Fruit fly (Drosophila melanogaster): Measurements from ENCODE around the gene Whamy.
A peak's percentile ranks its signal among the peaks of the same experiment; 100 is the strongest.

Gene Whamy

dm6 chr3R:9771519-9771972, 2.7 kb downstream of the Whamy start, which contains the start of gene CG9471 (continued):
- TF ChIP-seq Optix (GFP tag; IDR thresholded peaks at IDR 0.05) (peak; percentile 48; the same call in 1 of the 3 replicates), bab2 (GFP tag; optimal IDR thresholded peaks at IDR 0.05) (peak; percentile 87), Max (GFP tag; optimal IDR thresholded peaks at IDR 0.05) (peak; percentile 86), slou (GFP tag; optimal IDR thresholded peaks at IDR 0.05) (peak; percentile 91), CG12071 (GFP tag; optimal IDR thresholded peaks at IDR 0.05) (peak; percentile 88), CG9609 (GFP tag; optimal IDR thresholded peaks at IDR 0.05) (peak; percentile 84), CG11504 (tag; optimal IDR thresholded peaks at IDR 0.05) (peak; percentile 92), Dip2 (GFP tag; IDR thresholded peaks at IDR 0.05) (peak; percentile 25; the same call in 1 of the 2 replicates), CG8290 (GFP tag; optimal IDR thresholded peaks at IDR 0.05) (peak; percentile 81), CG8290 (tag; optimal IDR thresholded peaks at IDR 0.05) (peak in 1 of 2 experiments; percentile 79), dysf (GFP tag; IDR thresholded peaks at IDR 0.05) (peak; percentile 94), CG15011 (GFP tag; optimal IDR thresholded peaks at IDR 0.05) (peak; percentile 86), pita (GFP tag; optimal IDR thresholded peaks at IDR 0.05) (no peak), Hey (tag; optimal IDR thresholded peaks at IDR 0.05) (peak; percentile 49), seq (GFP tag; IDR thresholded peaks at IDR 0.05) (peak; percentile 92), Ravus (GFP tag; IDR thresholded peaks at IDR 0.05) (peak; percentile 76), klu (GFP tag; IDR thresholded peaks at IDR 0.05) (peak; percentile 82), sna (GFP tag; IDR thresholded peaks at IDR 0.05; ENCODE audit: partially characterized antibody) (no peak), CG10654 (GFP tag; optimal IDR thresholded peaks at IDR 0.05) (peak; percentile 89), NC2β (GFP tag; optimal IDR thresholded peaks at IDR 0.05) (peak; percentile 89), Hr3 (GFP tag; optimal IDR thresholded peaks at IDR 0.05) (peak; percentile 91), gt (GFP tag; IDR thresholded peaks at IDR 0.05) (peak; percentile 47), Kr (GFP tag; optimal IDR thresholded peaks at IDR 0.05) (no peak), CG10366 (GFP tag; IDR thresholded peaks at IDR 0.05) (peak; percentile 93), nerfin-2 (GFP tag; IDR thresholded peaks at IDR 0.05; ENCODE audit: partially characterized antibody) (no peak), CG12391 (tag; optimal IDR thresholded peaks at IDR 0.05) (peak; percentile 94), CG7745 (tag; optimal IDR thresholded peaks at IDR 0.05) (peak; percentile 58), lab (GFP tag; optimal IDR thresholded peaks at IDR 0.05) (peak; percentile 96), CG6272 (GFP tag; IDR thresholded peaks at IDR 0.05) (peak; percentile 87), CG13287 (GFP tag; IDR thresholded peaks at IDR 0.05; ENCODE audit: partially characterized antibody) (peak; percentile 30; the same call in 1 of the 2 replicates), hth (optimal IDR thresholded peaks at IDR 0.05) (no peak), C15 (GFP tag; IDR thresholded peaks at IDR 0.05) (peak; percentile 71; the same call in 1 of the 3 replicates), CG6254 (GFP tag; optimal IDR thresholded peaks at IDR 0.05) (peak; percentile 72), CG15269 (tag; optimal IDR thresholded peaks at IDR 0.05) (peak; percentile 95), CG3065 (GFP tag; optimal IDR thresholded peaks at IDR 0.05) (peak; percentile 60), Bgb (GFP tag; IDR thresholded peaks at IDR 0.05; ENCODE audit: partially characterized antibody) (peak; percentile 15; the same call in 1 of the 2 replicates), Oaz (GFP tag; IDR thresholded peaks at IDR 0.05) (peak; percentile 80), CG10462 (GFP tag; optimal IDR thresholded peaks at IDR 0.05) (peak; percentile 83), dpn (GFP tag; optimal IDR thresholded peaks at IDR 0.05) (peak; percentile 90 to 93), PHDP (tag; optimal IDR thresholded peaks at IDR 0.05) (peak; percentile 95), Hsf (GFP tag; optimal IDR thresholded peaks at IDR 0.05) (peak; percentile 94), pan (optimal IDR thresholded peaks at IDR 0.05) (no peak), pan (GFP tag; optimal IDR thresholded peaks at IDR 0.05 in 1 of 2, IDR thresholded peaks at IDR 0.05 in 1 of 2) (peak in 1 of 2 experiments; percentile 95), CG6654 (GFP tag; optimal IDR thresholded peaks at IDR 0.05) (peak; percentile 78), CG17612 (GFP tag; IDR thresholded peaks at IDR 0.05) (peak; percentile 78), mam (GFP tag; optimal IDR thresholded peaks at IDR 0.05) (peak; percentile 95), onecut (GFP tag; IDR thresholded peaks at IDR 0.05) (peak; percentile 80), CG17568 (GFP tag; optimal IDR thresholded peaks at IDR 0.05) (no peak), crc (GFP tag; optimal IDR thresholded peaks at IDR 0.05) (peak; percentile 85), wek (GFP tag; optimal IDR thresholded peaks at IDR 0.05) (peak; percentile 73), Scr (GFP tag; IDR thresholded peaks at IDR 0.05; ENCODE audit: partially characterized antibody) (no peak)

All from whole organism, embryonic.